Fruit fly (Drosophila melanogaster) S2 (cell line): ENCODE measurements around the gene Cyp4c3.

Source experiments
- CG8478 ChIP-seq: fragments of >200 bp; optimal IDR thresholded peaks from 2 replicates; lab custom pipeline; 2018
- CTCF ChIP-seq, 2 experiments: fragments of >200 bp; optimal IDR thresholded peaks; 2 replicates each; lab custom pipeline; 2018

The Cyp4c3 gene

dm6 chr3R:30940234-30940633 is 46.4 kb downstream of the Cyp4c3 start:
- TF ChIP-seq CG8478 (lab: Kevin White, UChicago): no peak

DNA sequence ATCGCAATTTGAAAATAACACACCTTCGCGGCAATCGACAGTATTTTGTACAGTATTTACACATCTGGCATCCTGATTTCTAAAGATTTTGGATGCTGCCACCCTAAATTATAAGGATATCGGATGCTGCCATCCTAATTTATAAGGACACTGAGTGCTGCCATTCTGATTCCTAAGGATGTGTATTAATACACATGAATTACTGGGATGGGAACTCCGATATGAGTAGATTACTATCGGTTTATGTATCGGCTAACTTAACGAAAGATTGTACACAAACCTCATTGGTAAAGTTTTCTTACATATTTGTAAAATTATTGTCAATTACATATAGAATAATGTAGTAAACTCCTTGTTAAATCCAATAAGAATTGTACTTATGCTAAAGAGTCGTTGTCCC is 52.5 kb downstream of the Cyp4c3 start:
- peak; percentile 77 to 85 for TF ChIP-seq CTCF (optimal IDR thresholded peaks at IDR 0.05; lab: Kevin White, UChicago)
- TF ChIP-seq CG8478 (lab: Kevin White, UChicago): no peak
